Worm (Caenorhabditis elegans) whole organism, late embryonic: ENCODE results near the gene sas-1.

Source experiments
- C38D4.7 ChIP-seq: fragments of 200-800 bp; sonication (Bioruptor generic); optimal IDR thresholded peaks from 2 replicates; lab custom pipeline; 2018; ENCODE audit warnings: mild to moderate bottlenecking, missing genetic modification characterization, moderate library complexity, missing compliant biosample characterization
- ama-1 ChIP-seq: fragments of 150-350 bp; optimal IDR thresholded peaks from 2 replicates; lab custom pipeline; 2014
- ceh-24 ChIP-seq: sonication (generic microtip); optimal IDR thresholded peaks from 2 replicates; lab custom pipeline; 2016; ENCODE audit warnings: mild to moderate bottlenecking, missing genetic modification characterization, missing compliant biosample characterization
- fkh-6 ChIP-seq: sonication (generic microtip); optimal IDR thresholded peaks from 2 replicates; lab custom pipeline; 2016; ENCODE audit warnings: missing genetic modification characterization, missing compliant biosample characterization
- hlh-13 ChIP-seq: fragments of 200-800 bp; sonication (Bioruptor generic); optimal IDR thresholded peaks from 2 replicates; lab custom pipeline; 2018; ENCODE audit warnings: mild to moderate bottlenecking, missing genetic modification characterization, missing compliant biosample characterization
- hlh-8 ChIP-seq: sonication (generic microtip); optimal IDR thresholded peaks from 2 replicates; lab custom pipeline; 2016; ENCODE audit warnings: missing genotype, missing genetic modification characterization, missing compliant biosample characterization
- lin-11 ChIP-seq: fragments of 200-800 bp; sonication (Bioruptor generic); optimal IDR thresholded peaks from 2 replicates; lab custom pipeline; 2018; ENCODE audit warnings: mild to moderate bottlenecking, missing genetic modification characterization, missing compliant biosample characterization
- pha-4 ChIP-seq: fragments of 150-350 bp; optimal IDR thresholded peaks from 2 replicates; lab custom pipeline; 2018; ENCODE audit warnings: missing biosample characterization, missing genetic modification reagents, missing genetic modification characterization
- pqm-1 ChIP-seq: sonication (generic microtip); optimal IDR thresholded peaks from 2 replicates; lab custom pipeline; 2016; ENCODE audit warnings: missing genetic modification characterization, missing compliant biosample characterization
- ref-2 ChIP-seq: sonication (generic microtip); optimal IDR thresholded peaks from 2 replicates; lab custom pipeline; 2016; ENCODE audit warnings: missing genetic modification characterization, missing compliant biosample characterization

- no peak for TF ChIP-seq ceh-24 (tag; lab: Kevin White, UChicago)
- TF ChIP-seq hlh-8 (tag; lab: Kevin White, UChicago) = no peak
- TF ChIP-seq hlh-13 = no peak
- no peak for TF ChIP-seq fkh-6 (tag; lab: Kevin White, UChicago)
- TF ChIP-seq lin-11 = no peak
- no peak for TF ChIP-seq ref-2
- TF ChIP-seq ama-1 (lab: Kevin White, UChicago) = no peak
- no peak for TF ChIP-seq C38D4.7 (GFP tag; lab: Kevin White, UChicago)
- no peak for TF ChIP-seq pqm-1
- TF ChIP-seq pha-4 (tag; lab: Kevin White, UChicago) = no peak
These were observed 30.5 kb upstream of the sas-1 start for ce11 chrIII:12668821-12669220.
